Worm (Caenorhabditis elegans): ENCODE data around the gene C13E3.1.

ce11 chrX:8917730-8918129 lies 24.8 kb downstream of the C13E3.1 start:
- TF ChIP-seq blmp-1 (tag; optimal IDR thresholded peaks at IDR 0.05; ENCODE audit: insufficient read depth), result no peak
- TF ChIP-seq egl-27 (tag; optimal IDR thresholded peaks at IDR 0.05), result no peak
- TF ChIP-seq nhr-77 (tag; optimal IDR thresholded peaks at IDR 0.05), result no peak
- TF ChIP-seq unc-55 (GFP tag; optimal IDR thresholded peaks at IDR 0.05), result no peak
- TF ChIP-seq ceh-16 (tag; optimal IDR thresholded peaks at IDR 0.05), result no peak
- TF ChIP-seq zag-1 (tag; optimal IDR thresholded peaks at IDR 0.05), result no peak
